Worm (Caenorhabditis elegans) whole organism, L3 larva: ENCODE measurements around the gene C54G7.1.

Source experiments
- nhr-12 ChIP-seq: fragments of 150-350 bp; optimal IDR thresholded peaks from 2 replicates; lab custom pipeline; 2014; ENCODE audit warnings: missing biosample characterization, missing genetic modification characterization
- nhr-237 ChIP-seq: fragments of 150-350 bp; optimal IDR thresholded peaks from 2 replicates; lab custom pipeline; 2014; ENCODE audit warnings: missing biosample characterization, missing genetic modification characterization
- nhr-76 ChIP-seq: fragments of 150-350 bp; sonication (generic microtip); optimal IDR thresholded peaks from 5 replicates; lab custom pipeline; 2014; ENCODE audit warnings: missing biosample characterization, missing genetic modification characterization
- ztf-11 ChIP-seq: fragments of 150-350 bp; optimal IDR thresholded peaks from 2 replicates; lab custom pipeline; 2014; ENCODE audit warnings: missing biosample characterization, missing genetic modification characterization

- TF ChIP-seq ztf-11 (tag; lab: Kevin White, UChicago): no peak
- no peak for TF ChIP-seq nhr-76 (tag; lab: Kevin White, UChicago)
- no peak for TF ChIP-seq nhr-12
- no peak for TF ChIP-seq nhr-237 (tag; lab: Kevin White, UChicago)
Measured at ce11 chrX:5591830-5592229, 48.1 kb downstream of the C54G7.1 start.
